Fruit fly (Drosophila melanogaster) whole organism, embryonic: ENCODE measurements around the gene CG13373.

ENCODE experiments used
- Abd-B ChIP-seq: fragments of 200-800 bp; sonication (Bioruptor generic); optimal IDR thresholded peaks from 2 replicates; lab custom pipeline; 2018; ENCODE audit warnings: missing biosample characterization, mild to moderate bottlenecking, missing genetic modification characterization, moderate library complexity
- Bteb2 ChIP-seq: fragments of 200-800 bp; sonication (Bioruptor generic); optimal IDR thresholded peaks from 2 replicates; lab custom pipeline; 2016; ENCODE audit warnings: missing biosample characterization, missing genetic modification characterization
- CG10209 ChIP-seq: fragments of 200-800 bp; sonication (Bioruptor generic); optimal IDR thresholded peaks from 3 replicates; lab custom pipeline; 2017; ENCODE audit warnings: missing biosample characterization, mild to moderate bottlenecking, missing genetic modification characterization, missing genetic modification reagents
- CG10267 ChIP-seq: fragments of 200-800 bp; sonication (Bioruptor generic); optimal IDR thresholded peaks from 2 replicates; lab custom pipeline; 2018; ENCODE audit warnings: missing biosample characterization, mild to moderate bottlenecking, missing genetic modification characterization, moderate library complexity
- CG10979 ChIP-seq: fragments of 200-800 bp; sonication (Bioruptor generic); optimal IDR thresholded peaks from 2 replicates; lab custom pipeline; 2018; ENCODE audit warnings: missing biosample characterization, mild to moderate bottlenecking, missing genetic modification characterization, moderate library complexity
- CG12942 ChIP-seq: fragments of 200-800 bp; sonication (Bioruptor generic); optimal IDR thresholded peaks from 3 replicates; lab custom pipeline; 2016; ENCODE audit warnings: missing biosample characterization, missing genetic modification characterization
- CG13287 ChIP-seq: fragments of 200-800 bp; sonication (Bioruptor generic); IDR thresholded peaks from 2 replicates; pipeline ENCODE4 v1.3.6; 2022; ENCODE audit warnings: missing biosample characterization, missing genetic modification characterization; ENCODE audit not compliant: partially characterized antibody
- CG14710 ChIP-seq: fragments of 200-800 bp; sonication (Bioruptor generic); optimal IDR thresholded peaks from 3 replicates; lab custom pipeline; 2019; ENCODE audit warnings: missing biosample characterization, mild to moderate bottlenecking, missing genetic modification characterization, moderate library complexity
- CG15601 ChIP-seq: fragments of 200-800 bp; sonication (Bioruptor generic); optimal IDR thresholded peaks from 3 replicates; lab custom pipeline; 2019; ENCODE audit warnings: missing biosample characterization, mild to moderate bottlenecking, missing genetic modification characterization, moderate library complexity
- CG1832 ChIP-seq: fragments of 200-800 bp; sonication (Bioruptor generic); optimal IDR thresholded peaks from 2 replicates; lab custom pipeline; 2017; ENCODE audit warnings: missing biosample characterization, mild to moderate bottlenecking, missing genetic modification characterization, inconsistent platforms
- CG18619 ChIP-seq: fragments of 200-800 bp; sonication (Bioruptor generic); optimal IDR thresholded peaks from 3 replicates; lab custom pipeline; 2017; ENCODE audit warnings: missing biosample characterization, mild to moderate bottlenecking, missing genetic modification characterization
- CG2120 ChIP-seq: fragments of 200-800 bp; sonication (Bioruptor generic); optimal IDR thresholded peaks from 3 replicates; lab custom pipeline; 2016; ENCODE audit warnings: missing biosample characterization, missing genetic modification characterization
- CG2202 ChIP-seq: fragments of 200-800 bp; sonication (Bioruptor generic); optimal IDR thresholded peaks from 2 replicates; lab custom pipeline; 2018; ENCODE audit warnings: missing biosample characterization, mild to moderate bottlenecking, missing genetic modification characterization
- CG2875 ChIP-seq: fragments of 200-800 bp; sonication (Bioruptor generic); optimal IDR thresholded peaks from 2 replicates; lab custom pipeline; 2017; ENCODE audit warnings: missing biosample characterization, mild to moderate bottlenecking, missing genetic modification characterization, missing genetic modification reagents
- CG3838 ChIP-seq: fragments of 200-800 bp; sonication (Bioruptor generic); optimal IDR thresholded peaks from 3 replicates; lab custom pipeline; 2016; ENCODE audit warnings: missing biosample characterization, missing genetic modification characterization
- CG4282 ChIP-seq: fragments of 200-800 bp; sonication (Bioruptor generic); optimal IDR thresholded peaks from 2 replicates; lab custom pipeline; 2016; ENCODE audit warnings: missing biosample characterization, missing genetic modification characterization
- CG6254 ChIP-seq: fragments of 200-800 bp; sonication (Bioruptor generic); optimal IDR thresholded peaks from 3 replicates; lab custom pipeline; 2017; ENCODE audit warnings: mild to moderate bottlenecking, missing biosample characterization, missing genetic modification reagents, missing genetic modification characterization
- CG6689 ChIP-seq: fragments of 200-800 bp; sonication (Bioruptor generic); IDR thresholded peaks from 2 replicates; pipeline ENCODE4 v1.3.6; 2022; ENCODE audit warnings: missing biosample characterization, missing genetic modification characterization
- CG6791 ChIP-seq: fragments of 200-800 bp; sonication (Bioruptor generic); IDR thresholded peaks from 3 replicates; pipeline ENCODE4 v1.3.6; 2022; ENCODE audit warnings: missing biosample characterization, missing genetic modification characterization; ENCODE audit not compliant: partially characterized antibody
- CG7987 ChIP-seq: fragments of 200-800 bp; sonication (Bioruptor generic); optimal IDR thresholded peaks from 2 replicates; lab custom pipeline; 2018; ENCODE audit warnings: missing biosample characterization, mild to moderate bottlenecking, missing genetic modification characterization, moderate library complexity
- CG8089 ChIP-seq: fragments of 200-800 bp; sonication (Bioruptor generic); optimal IDR thresholded peaks from 3 replicates; lab custom pipeline; 2016; ENCODE audit warnings: missing biosample characterization, missing genetic modification characterization
- CG9932 ChIP-seq: fragments of 200-800 bp; sonication (Bioruptor generic); IDR thresholded peaks from 2 replicates; pipeline ENCODE4 v1.3.6; 2022; ENCODE audit warnings: missing biosample characterization, missing genetic modification characterization
- Deaf1 ChIP-seq: fragments of 200-800 bp; optimal IDR thresholded peaks from 3 replicates; lab custom pipeline; 2019; ENCODE audit warnings: missing biosample characterization, mild to moderate bottlenecking, missing genetic modification characterization, moderate library complexity
- Dip2 ChIP-seq: fragments of 200-800 bp; sonication (Bioruptor generic); IDR thresholded peaks from 2 replicates; pipeline ENCODE4 v1.3.6; 2022; ENCODE audit warnings: missing biosample characterization, missing genetic modification characterization
- Dip3 ChIP-seq: fragments of 200-800 bp; sonication (Bioruptor generic); optimal IDR thresholded peaks from 3 replicates; lab custom pipeline; 2016; ENCODE audit warnings: missing biosample characterization, missing genetic modification characterization
- Dp ChIP-seq: fragments of 200-800 bp; sonication (Bioruptor generic); optimal IDR thresholded peaks from 2 replicates; lab custom pipeline; 2018; ENCODE audit warnings: missing biosample characterization, mild to moderate bottlenecking, missing genetic modification characterization, moderate library complexity
- HLHmδ ChIP-seq: fragments of 200-800 bp; sonication (Bioruptor generic); optimal IDR thresholded peaks from 2 replicates; lab custom pipeline; 2018; ENCODE audit warnings: missing biosample characterization, mild to moderate bottlenecking, missing genetic modification characterization, moderate library complexity
- Hr3 ChIP-seq: fragments of 200-800 bp; sonication (Bioruptor generic); optimal IDR thresholded peaks from 3 replicates; lab custom pipeline; 2016; ENCODE audit warnings: missing biosample characterization, missing genetic modification characterization
- Lhr ChIP-seq: fragments of 200-800 bp; sonication (Bioruptor generic); optimal IDR thresholded peaks from 3 replicates; lab custom pipeline; 2017; ENCODE audit warnings: mild to moderate bottlenecking, missing biosample characterization, missing genetic modification reagents, missing genetic modification characterization
- MBD-R2 ChIP-seq: fragments of 200-800 bp; sonication (Bioruptor generic); IDR thresholded peaks from 2 replicates; pipeline ENCODE4 v1.3.6; 2022; ENCODE audit warnings: missing biosample characterization, missing genetic modification characterization
- Mrtf ChIP-seq: fragments of 200-800 bp; sonication (Bioruptor generic); IDR thresholded peaks from 3 replicates; pipeline ENCODE4 v1.3.6; 2022; ENCODE audit warnings: missing biosample characterization, missing genetic modification characterization
- Rfx ChIP-seq: fragments of 200-800 bp; sonication (Bioruptor generic); IDR thresholded peaks from 2 replicates; pipeline ENCODE4 v1.3.6; 2022; ENCODE audit warnings: missing biosample characterization, missing genetic modification characterization
- Sox100B ChIP-seq: fragments of 200-800 bp; sonication (Bioruptor generic); optimal IDR thresholded peaks from 3 replicates; lab custom pipeline; 2018; ENCODE audit warnings: missing biosample characterization, mild to moderate bottlenecking, missing genetic modification characterization
- ash1 ChIP-seq: fragments of 200-800 bp; sonication (Bioruptor generic); optimal IDR thresholded peaks from 2 replicates; lab custom pipeline; 2018; ENCODE audit warnings: missing biosample characterization, mild to moderate bottlenecking, missing genetic modification characterization
- bab2 ChIP-seq: fragments of 200-800 bp; sonication (Bioruptor generic); optimal IDR thresholded peaks from 2 replicates; lab custom pipeline; 2016; ENCODE audit warnings: missing biosample characterization, missing genetic modification characterization
- chinmo ChIP-seq: fragments of 200-800 bp; sonication (Bioruptor generic); IDR thresholded peaks from 4 replicates; pipeline ENCODE4 v1.3.6; 2022; ENCODE audit warnings: missing biosample characterization, missing genetic modification characterization; ENCODE audit not compliant: partially characterized antibody
- fd102C ChIP-seq: fragments of 200-800 bp; sonication (Bioruptor generic); optimal IDR thresholded peaks from 2 replicates; lab custom pipeline; 2018; ENCODE audit warnings: missing biosample characterization, mild to moderate bottlenecking, missing genetic modification characterization, moderate library complexity
- fd64A ChIP-seq: fragments of 200-800 bp; sonication (Bioruptor generic); optimal IDR thresholded peaks from 3 replicates; lab custom pipeline; 2018; ENCODE audit warnings: missing biosample characterization, mild to moderate bottlenecking, missing genetic modification characterization
- gcm2 ChIP-seq: fragments of 200-800 bp; sonication (Bioruptor generic); optimal IDR thresholded peaks from 2 replicates; lab custom pipeline; 2016; ENCODE audit warnings: missing biosample characterization, missing genetic modification characterization
- lilli ChIP-seq: fragments of 200-800 bp; sonication (Bioruptor generic); optimal IDR thresholded peaks from 3 replicates; lab custom pipeline; 2016; ENCODE audit warnings: missing biosample characterization, missing genetic modification characterization
- org-1 ChIP-seq: fragments of 200-800 bp; sonication (Bioruptor generic); optimal IDR thresholded peaks from 2 replicates; lab custom pipeline; 2017; ENCODE audit warnings: missing biosample characterization, missing genetic modification characterization
- otp ChIP-seq: fragments of 200-800 bp; sonication (Bioruptor generic); IDR thresholded peaks from 3 replicates; pipeline ENCODE4, ENCODE4 v1.3.6; 2022; ENCODE audit warnings: missing biosample characterization, missing genetic modification characterization
- pb ChIP-seq: fragments of 200-800 bp; sonication (Bioruptor generic); optimal IDR thresholded peaks from 3 replicates; lab custom pipeline; 2016; ENCODE audit warnings: missing biosample characterization, missing genetic modification characterization
- rib ChIP-seq: fragments of 200-800 bp; sonication (Bioruptor generic); IDR thresholded peaks from 2 replicates; pipeline ENCODE4 v1.3.6; 2022; ENCODE audit warnings: missing biosample characterization, missing genetic modification characterization
- sug ChIP-seq: fragments of 200-800 bp; optimal IDR thresholded peaks from 2 replicates; lab custom pipeline; 2019; ENCODE audit warnings: missing biosample characterization, mild to moderate bottlenecking, missing genetic modification characterization, moderate library complexity
- toy ChIP-seq: fragments of 200-800 bp; sonication (Bioruptor generic); IDR thresholded peaks from 2 replicates; pipeline ENCODE4 v1.3.6; 2022; ENCODE audit warnings: missing biosample characterization, missing genetic modification characterization
- twi ChIP-seq: fragments of 200-800 bp; optimal IDR thresholded peaks from 2 replicates; lab custom pipeline; 2019; ENCODE audit warnings: missing biosample characterization, mild to moderate bottlenecking, missing genetic modification characterization, moderate library complexity
- wor ChIP-seq: fragments of 200-800 bp; sonication (Bioruptor generic); IDR thresholded peaks from 2 replicates; pipeline ENCODE4 v1.3.6; 2022; ENCODE audit warnings: missing biosample characterization, missing genetic modification characterization
- z ChIP-seq: fragments of 200-800 bp; sonication (Bioruptor generic); IDR thresholded peaks from 3 replicates; pipeline ENCODE4 v1.3.6; 2022; ENCODE audit warnings: missing biosample characterization, missing genetic modification characterization
- zfh1 ChIP-seq: fragments of 200-800 bp; sonication (Bioruptor generic); IDR thresholded peaks from 3 replicates; pipeline ENCODE4 v1.3.6; 2022; ENCODE audit warnings: missing biosample characterization, missing genetic modification characterization

Gene CG13373

dm6 chrX:526479-527071 lies 49.8 kb downstream of the CG13373 start (continued):
- TF ChIP-seq HLHmδ (GFP tag; lab: Kevin White, UChicago) (no peak), CG9932 (no peak), CG10267 (tag; lab: Kevin White, UChicago) (peak; percentile 76), CG6791 (no peak), Sox100B (GFP tag; lab: Kevin White, UChicago) (no peak), Lhr (peak; percentile 30), CG6254 (GFP tag; lab: Kevin White, UChicago) (peak; percentile 47), CG18619 (no peak), MBD-R2 (GFP tag; lab: Robert Waterston, UW) (no peak), zfh1 (GFP tag; lab: Robert Waterston, UW) (peak; percentile 87), CG2120 (GFP tag; lab: Kevin White, UChicago) (no peak), Dip3 (no peak), z (GFP tag; lab: Robert Waterston, UW) (no peak), CG12942 (GFP tag; lab: Kevin White, UChicago) (peak; percentile 12), CG2875 (GFP tag; lab: Kevin White, UChicago) (peak; percentile 30), fd64A (GFP tag; lab: Kevin White, UChicago) (no peak), otp (GFP tag; lab: Robert Waterston, UW) (0 out of 3 replicates have a peak, but pooled peaks have one; percentile 45), CG6689 (no peak), Abd-B (no peak), sug (tag; lab: Kevin White, UChicago) (no peak), Dp (GFP tag; lab: Kevin White, UChicago) (no peak), CG8089 (GFP tag; lab: Kevin White, UChicago) (peak; percentile 67), CG15601 (tag; lab: Kevin White, UChicago) (no peak), CG14710 (peak; percentile 82), ash1 (GFP tag; lab: Kevin White, UChicago) (no peak), Hr3 (GFP tag; lab: Kevin White, UChicago) (peak; percentile 47), pb (no peak), wor (GFP tag; lab: Robert Waterston, UW) (no peak), CG4282 (GFP tag; lab: Kevin White, UChicago) (no peak), fd102C (GFP tag; lab: Kevin White, UChicago) (peak; percentile 97), Dip2 (GFP tag; lab: Robert Waterston, UW) (no peak), CG7987 (no peak), org-1 (GFP tag; lab: Kevin White, UChicago) (peak; percentile 57), CG3838 (no peak), CG1832 (GFP tag; lab: Kevin White, UChicago) (no peak), lilli (GFP tag; lab: Kevin White, UChicago) (peak; percentile 54), twi (tag; lab: Kevin White, UChicago) (peak; percentile 44), toy (no peak), CG10979 (peak; percentile 86), Deaf1 (tag; lab: Kevin White, UChicago) (peak; percentile 46), CG13287 (GFP tag; lab: Robert Waterston, UW) (no peak), chinmo (GFP tag; lab: Robert Waterston, UW) (no peak), Rfx (GFP tag; lab: Robert Waterston, UW) (no peak), CG10209 (GFP tag; lab: Kevin White, UChicago) (peak; percentile 65), bab2 (GFP tag; lab: Kevin White, UChicago) (peak; percentile 46), rib (GFP tag; lab: Robert Waterston, UW) (no peak), CG2202 (tag; lab: Kevin White, UChicago) (peak; percentile 62), Bteb2 (GFP tag; lab: Kevin White, UChicago) (no peak), gcm2 (GFP tag; lab: Kevin White, UChicago) (no peak), Mrtf (GFP tag; lab: Robert Waterston, UW) (no peak)
